Worm (Caenorhabditis elegans) whole organism, L1 larva: Measurements from ENCODE around the gene F43B10.1.

Source experiments
- lin-13 ChIP-seq: fragments of 150-350 bp; optimal IDR thresholded peaks from 2 replicates; lab custom pipeline; 2014; ENCODE audit warnings: missing biosample characterization, missing genetic modification reagents, missing genetic modification characterization
- nhr-237 ChIP-seq: fragments of 150-350 bp; optimal IDR thresholded peaks from 2 replicates; lab custom pipeline; 2014; ENCODE audit warnings: missing biosample characterization, missing genetic modification characterization
- vab-15 ChIP-seq: sonication (generic microtip); optimal IDR thresholded peaks from 2 replicates; lab custom pipeline; 2017; ENCODE audit warnings: missing genotype, mild to moderate bottlenecking, missing genetic modification characterization, missing compliant biosample characterization

ce11 chrX:16629773-16630172 is 32.9 kb downstream of the F43B10.1 start:
- TF ChIP-seq lin-13 (GFP tag; lab: Kevin White, UChicago) (no peak), vab-15 (tag; lab: Kevin White, UChicago) (no peak), nhr-237 (tag; lab: Kevin White, UChicago) (no peak)
